Worm (Caenorhabditis elegans): Measurements from ENCODE around the gene T19C9.10.

- TF ChIP-seq dpl-1 (GFP tag; optimal IDR thresholded peaks at IDR 0.05) (no peak), ceh-91 (GFP tag; IDR thresholded peaks at IDR 0.05) (no peak), Y95B8A.8 (GFP tag; IDR thresholded peaks at IDR 0.05) (no peak), K12H6.12 (tag; optimal IDR thresholded peaks at IDR 0.05) (no peak), ztf-26 (tag; optimal IDR thresholded peaks at IDR 0.05) (no peak), mcd-1 (GFP tag; IDR thresholded peaks at IDR 0.05) (no peak), ceh-58 (GFP tag; IDR thresholded peaks at IDR 0.05) (no peak), lin-35 (GFP tag; optimal IDR thresholded peaks at IDR 0.05) (no peak)
Observed at ce11 chrV:17241278-17241661, 4.9 kb downstream of the T19C9.10 start.
